Fruit fly (Drosophila melanogaster): Measurements from ENCODE around the gene Sfp24Bb.

- TF ChIP-seq fd96Ca (GFP tag; IDR thresholded peaks at IDR 0.05), result no peak
- no peak for TF ChIP-seq CG12605 (GFP tag; IDR thresholded peaks at IDR 0.05)
- no peak for TF ChIP-seq CG10348 (GFP tag; IDR thresholded peaks at IDR 0.05)
- TF ChIP-seq CG9948 (tag; optimal IDR thresholded peaks at IDR 0.05), result no peak
- no peak for TF ChIP-seq EcR (GFP tag; optimal IDR thresholded peaks at IDR 0.05)
- TF ChIP-seq Ets98B (GFP tag; IDR thresholded peaks at IDR 0.05), result no peak
- TF ChIP-seq gl (tag; optimal IDR thresholded peaks at IDR 0.05), result no peak
- TF ChIP-seq CG34367 (tag; optimal IDR thresholded peaks at IDR 0.05), result no peak
- no peak for TF ChIP-seq CG8301 (tag; optimal IDR thresholded peaks at IDR 0.05)
- no peak for TF ChIP-seq rn (GFP tag; IDR thresholded peaks at IDR 0.05)
- no peak for TF ChIP-seq CG17806 (tag; optimal IDR thresholded peaks at IDR 0.05)
Observed at dm6 chr2L:3681338-3681737, 11.8 kb upstream of the Sfp24Bb start.

Measured in whole organism, pupa.